Worm (Caenorhabditis elegans) whole organism, L3 larva: ENCODE measurements around the gene dtmk-1.

Experiments
- R02D3.7 ChIP-seq: fragments of 150-350 bp; optimal IDR thresholded peaks from 2 replicates; lab custom pipeline; 2014; ENCODE audit warnings: missing biosample characterization, missing genetic modification characterization
- ZK546.5 ChIP-seq: sonication (generic microtip); optimal IDR thresholded peaks from 2 replicates; lab custom pipeline; 2017; ENCODE audit warnings: missing biosample characterization, missing genetic modification characterization
- aly-2 ChIP-seq: fragments of 150-350 bp; optimal IDR thresholded peaks from 2 replicates; lab custom pipeline; 2014; ENCODE audit warnings: missing biosample characterization, missing genetic modification characterization
- ama-1 ChIP-seq: fragments of 150-350 bp; optimal IDR thresholded peaks from 2 replicates; lab custom pipeline; 2018
- ceh-16 ChIP-seq: sonication (generic microtip); optimal IDR thresholded peaks from 2 replicates; lab custom pipeline; 2017; ENCODE audit warnings: missing biosample characterization, missing genetic modification characterization
- ceh-28 ChIP-seq: fragments of 150-350 bp; optimal IDR thresholded peaks from 2 replicates; lab custom pipeline; 2014; ENCODE audit warnings: missing biosample characterization, missing genetic modification reagents, missing genetic modification characterization
- ceh-82 ChIP-seq: fragments of 150-350 bp; optimal IDR thresholded peaks from 2 replicates; lab custom pipeline; 2014; ENCODE audit warnings: missing biosample characterization, missing genetic modification characterization
- ceh-9 ChIP-seq: sonication (generic microtip); optimal IDR thresholded peaks from 2 replicates; lab custom pipeline; 2018; ENCODE audit warnings: missing biosample characterization, missing genetic modification characterization
- daf-12 ChIP-seq: fragments of 150-350 bp; optimal IDR thresholded peaks from 2 replicates; lab custom pipeline; 2014; ENCODE audit warnings: missing biosample characterization, missing genetic modification reagents, missing genetic modification characterization
- egl-27 ChIP-seq: sonication (generic microtip); optimal IDR thresholded peaks from 4 replicates; lab custom pipeline; 2017; ENCODE audit warnings: missing biosample characterization, missing genetic modification reagents, missing genetic modification characterization
- egl-5 ChIP-seq: fragments of 150-350 bp; optimal IDR thresholded peaks from 2 replicates; lab custom pipeline; 2017; ENCODE audit warnings: missing biosample characterization, missing genetic modification reagents, missing genetic modification characterization, inconsistent platforms
- elt-1 ChIP-seq: fragments of 150-350 bp; optimal IDR thresholded peaks from 2 replicates; lab custom pipeline; 2014; ENCODE audit warnings: missing biosample characterization, missing genetic modification characterization
- elt-2 ChIP-seq: sonication (generic microtip); optimal IDR thresholded peaks from 2 replicates; lab custom pipeline; 2016; ENCODE audit warnings: missing genetic modification reagents, mild to moderate bottlenecking, missing genetic modification characterization, missing compliant biosample characterization
- elt-3 ChIP-seq, 3 experiments: fragments of 150-350 bp in 1 of 3; sonication (generic microtip) in 2 of 3; optimal IDR thresholded peaks; 2 replicates in 2 of 3; 4 replicates in 1 of 3; lab custom pipeline; 2014 to 2017; ENCODE audit warnings: missing biosample characterization in 3 of 3, missing genetic modification characterization in 3 of 3
- eor-1 ChIP-seq, 2 experiments: fragments of 150-350 bp; optimal IDR thresholded peaks; 2 replicates each; lab custom pipeline; 2014 to 2018; ENCODE audit warnings: missing biosample characterization in 2 of 2, missing genetic modification characterization in 2 of 2
- fkh-10 ChIP-seq: sonication (generic microtip); optimal IDR thresholded peaks from 2 replicates; lab custom pipeline; 2017; ENCODE audit warnings: missing biosample characterization, missing genetic modification reagents, missing genetic modification characterization
- fkh-2 ChIP-seq: fragments of 150-350 bp; optimal IDR thresholded peaks from 2 replicates; lab custom pipeline; 2014; ENCODE audit warnings: missing biosample characterization, missing genetic modification reagents, missing genetic modification characterization
- fos-1 ChIP-seq: fragments of 150-350 bp; optimal IDR thresholded peaks from 2 replicates; lab custom pipeline; 2014; ENCODE audit warnings: missing biosample characterization, missing genetic modification characterization
- hmg-11 ChIP-seq: sonication (generic microtip); optimal IDR thresholded peaks from 2 replicates; lab custom pipeline; 2016; ENCODE audit warnings: missing genetic modification characterization, missing compliant biosample characterization
- jun-1 ChIP-seq: fragments of 150-350 bp; optimal IDR thresholded peaks from 2 replicates; lab custom pipeline; 2014; ENCODE audit warnings: missing biosample characterization, missing genetic modification reagents, missing genetic modification characterization
- lin-15B ChIP-seq: fragments of 150-350 bp; optimal IDR thresholded peaks from 2 replicates; lab custom pipeline; 2014; ENCODE audit warnings: missing biosample characterization, missing genetic modification characterization
- lin-39 ChIP-seq: fragments of 150-350 bp; optimal IDR thresholded peaks from 2 replicates; lab custom pipeline; 2018; ENCODE audit warnings: missing biosample characterization, missing genetic modification reagents, missing genetic modification characterization
- lsy-12 ChIP-seq: sonication (generic microtip); optimal IDR thresholded peaks from 2 replicates; lab custom pipeline; 2016; ENCODE audit warnings: mild to moderate bottlenecking, missing genetic modification characterization, missing compliant biosample characterization
- mdl-1 ChIP-seq: fragments of 150-350 bp; optimal IDR thresholded peaks from 2 replicates; lab custom pipeline; 2014; ENCODE audit warnings: missing biosample characterization, missing genetic modification characterization
- mml-1 ChIP-seq: fragments of 150-350 bp; sonication (generic microtip); optimal IDR thresholded peaks from 3 replicates; lab custom pipeline; 2014; ENCODE audit warnings: missing biosample characterization, missing genetic modification characterization
- nfya-1 ChIP-seq: sonication (generic microtip); optimal IDR thresholded peaks from 2 replicates; lab custom pipeline; 2017; ENCODE audit warnings: missing genetic modification characterization, mild to moderate bottlenecking, missing compliant biosample characterization, antibody characterized with exemption, moderate library complexity; ENCODE audit not compliant: insufficient read depth
- nhr-11 ChIP-seq: fragments of 150-350 bp; optimal IDR thresholded peaks from 2 replicates; lab custom pipeline; 2014; ENCODE audit warnings: missing biosample characterization, missing genetic modification characterization
- nhr-12 ChIP-seq: fragments of 150-350 bp; optimal IDR thresholded peaks from 2 replicates; lab custom pipeline; 2014; ENCODE audit warnings: missing biosample characterization, missing genetic modification characterization
- nhr-23 ChIP-seq: fragments of 150-350 bp; optimal IDR thresholded peaks from 2 replicates; lab custom pipeline; 2014; ENCODE audit warnings: missing biosample characterization, missing genetic modification reagents, missing genetic modification characterization
- nhr-237 ChIP-seq: fragments of 150-350 bp; optimal IDR thresholded peaks from 2 replicates; lab custom pipeline; 2014; ENCODE audit warnings: missing biosample characterization, missing genetic modification characterization
- nhr-25 ChIP-seq: sonication (generic microtip); optimal IDR thresholded peaks from 2 replicates; lab custom pipeline; 2017; ENCODE audit warnings: missing biosample characterization, missing genetic modification characterization
- nhr-28 ChIP-seq: fragments of 150-350 bp; optimal IDR thresholded peaks from 2 replicates; lab custom pipeline; 2014; ENCODE audit warnings: missing biosample characterization, missing genetic modification characterization
- nhr-43 ChIP-seq: sonication (generic microtip); optimal IDR thresholded peaks from 2 replicates; lab custom pipeline; 2016; ENCODE audit warnings: mild to moderate bottlenecking, missing genetic modification characterization, missing compliant biosample characterization; ENCODE audit not compliant: poor library complexity, severe bottlenecking
- nhr-67 ChIP-seq: fragments of 150-350 bp; optimal IDR thresholded peaks from 2 replicates; lab custom pipeline; 2014; ENCODE audit warnings: missing biosample characterization, missing genetic modification characterization
- nhr-76 ChIP-seq: fragments of 150-350 bp; sonication (generic microtip); optimal IDR thresholded peaks from 5 replicates; lab custom pipeline; 2014; ENCODE audit warnings: missing biosample characterization, missing genetic modification characterization
- nhr-77 ChIP-seq: fragments of 150-350 bp; optimal IDR thresholded peaks from 2 replicates; lab custom pipeline; 2014; ENCODE audit warnings: missing biosample characterization, missing genetic modification characterization
- pha-4 ChIP-seq: fragments of 150-350 bp; optimal IDR thresholded peaks from 2 replicates; lab custom pipeline; 2014; ENCODE audit warnings: missing biosample characterization, missing genetic modification reagents, missing genetic modification characterization
- pqm-1 ChIP-seq: fragments of 150-350 bp; optimal IDR thresholded peaks from 2 replicates; lab custom pipeline; 2017; ENCODE audit warnings: missing biosample characterization, missing genetic modification characterization, inconsistent platforms
- sea-2 ChIP-seq: fragments of 150-350 bp; sonication (generic microtip); optimal IDR thresholded peaks from 4 replicates; lab custom pipeline; 2014; ENCODE audit warnings: missing biosample characterization, missing genetic modification reagents, missing genetic modification characterization
- skn-1 ChIP-seq: fragments of 150-350 bp; optimal IDR thresholded peaks from 2 replicates; lab custom pipeline; 2014; ENCODE audit warnings: missing biosample characterization, missing genetic modification characterization
- snpc-4 ChIP-seq: fragments of 150-350 bp; optimal IDR thresholded peaks from 2 replicates; lab custom pipeline; 2014; ENCODE audit warnings: missing biosample characterization, missing genetic modification characterization
- tbx-2 ChIP-seq: sonication (generic microtip); optimal IDR thresholded peaks from 2 replicates; lab custom pipeline; 2016; ENCODE audit warnings: mild to moderate bottlenecking, missing genetic modification characterization, missing compliant biosample characterization
- unc-39 ChIP-seq: sonication (generic microtip); optimal IDR thresholded peaks from 4 replicates; lab custom pipeline; 2017; ENCODE audit warnings: missing biosample characterization, missing genetic modification characterization
- unc-62 ChIP-seq: fragments of 150-350 bp; sonication (generic microtip); optimal IDR thresholded peaks from 4 replicates; lab custom pipeline; 2014; ENCODE audit warnings: missing biosample characterization, missing genetic modification reagents, missing genetic modification characterization
- zag-1 ChIP-seq: fragments of 150-350 bp; optimal IDR thresholded peaks from 2 replicates; lab custom pipeline; 2014; ENCODE audit warnings: missing biosample characterization, missing genetic modification characterization
- ztf-11 ChIP-seq: fragments of 150-350 bp; optimal IDR thresholded peaks from 2 replicates; lab custom pipeline; 2014; ENCODE audit warnings: missing biosample characterization, missing genetic modification characterization
- ztf-4 ChIP-seq: fragments of 150-350 bp; optimal IDR thresholded peaks from 2 replicates; lab custom pipeline; 2014; ENCODE audit warnings: missing biosample characterization, missing genetic modification characterization

Gene dtmk-1

ce11 chrII:9937611-9938010 is 29.3 kb downstream of the dtmk-1 start:
- TF ChIP-seq nfya-1 = peak; percentile 75
- no peak for TF ChIP-seq eor-1 (tag; optimal IDR thresholded peaks at IDR 0.05; lab: Kevin White, UChicago)
- no peak for TF ChIP-seq fkh-10 (GFP tag; lab: Kevin White, UChicago)
- peak; percentile 33 for TF ChIP-seq hmg-11
- TF ChIP-seq zag-1 = no peak
- TF ChIP-seq nhr-77 (tag; lab: Kevin White, UChicago) = no peak
- peak; percentile 94 for TF ChIP-seq nhr-11
- TF ChIP-seq aly-2 (tag; lab: Kevin White, UChicago) = no peak
- TF ChIP-seq nhr-12 = no peak
- peak; percentile 52 for TF ChIP-seq jun-1 (tag; lab: Kevin White, UChicago)
- TF ChIP-seq ceh-16 (tag; lab: Kevin White, UChicago) = no peak
- no peak for TF ChIP-seq ceh-82
- TF ChIP-seq nhr-67 (tag; lab: Kevin White, UChicago) = no peak
- TF ChIP-seq lin-15B (tag; lab: Kevin White, UChicago) = peak; percentile 60
- peak; percentile 61 for TF ChIP-seq pqm-1 (tag; lab: Kevin White, UChicago)
- no peak for TF ChIP-seq elt-3 (tag; optimal IDR thresholded peaks at IDR 0.05; lab: Kevin White, UChicago)
- peak; percentile 80 for TF ChIP-seq nhr-43 (tag; lab: Kevin White, UChicago)
- TF ChIP-seq mdl-1 (tag; lab: Kevin White, UChicago) = peak; percentile 65
- no peak for TF ChIP-seq snpc-4 (tag; lab: Kevin White, UChicago)
- peak; percentile 2 for TF ChIP-seq lin-39
- TF ChIP-seq ztf-4 (tag; lab: Kevin White, UChicago) = no peak
- no peak for TF ChIP-seq unc-39 (tag; lab: Kevin White, UChicago)
- peak; percentile 79 for TF ChIP-seq nhr-25
- TF ChIP-seq lsy-12 (tag; lab: Kevin White, UChicago) = peak; percentile 45
- TF ChIP-seq daf-12 (tag; lab: Kevin White, UChicago) = no peak
- TF ChIP-seq ceh-9 = no peak
- no peak for TF ChIP-seq fos-1 (tag; lab: Kevin White, UChicago)
- peak; percentile 39 for TF ChIP-seq ceh-28 (tag; lab: Kevin White, UChicago)
- peak; percentile 75 for TF ChIP-seq elt-2 (tag; lab: Kevin White, UChicago)
- peak; percentile 86 for TF ChIP-seq nhr-23
- no peak for TF ChIP-seq sea-2 (GFP tag; lab: Kevin White, UChicago)
- TF ChIP-seq nhr-28 = no peak
- TF ChIP-seq mml-1 = no peak
- peak; percentile 58 for TF ChIP-seq egl-27 (tag; lab: Kevin White, UChicago)
- TF ChIP-seq unc-62 (GFP tag; lab: Kevin White, UChicago) = no peak
- TF ChIP-seq ZK546.5 (tag; lab: Kevin White, UChicago) = no peak
- no peak for TF ChIP-seq skn-1 (tag; lab: Kevin White, UChicago)
- TF ChIP-seq egl-5 (tag; lab: Kevin White, UChicago) = peak; percentile 16
- TF ChIP-seq pha-4 (tag; lab: Kevin White, UChicago) = peak; percentile 94
- TF ChIP-seq nhr-76 (tag; lab: Kevin White, UChicago) = peak; percentile 48
- TF ChIP-seq R02D3.7 (tag; lab: Kevin White, UChicago) = peak; percentile 33
- TF ChIP-seq elt-1 (tag; lab: Kevin White, UChicago) = no peak
- no peak for TF ChIP-seq ztf-11 (tag; lab: Kevin White, UChicago)
- TF ChIP-seq fkh-2 (tag; lab: Kevin White, UChicago) = no peak
- peak; percentile 92 for TF ChIP-seq ama-1 (lab: Kevin White, UChicago)
- TF ChIP-seq tbx-2 = peak; percentile 21
- no peak for TF ChIP-seq nhr-237 (tag; lab: Kevin White, UChicago)

DNA sequence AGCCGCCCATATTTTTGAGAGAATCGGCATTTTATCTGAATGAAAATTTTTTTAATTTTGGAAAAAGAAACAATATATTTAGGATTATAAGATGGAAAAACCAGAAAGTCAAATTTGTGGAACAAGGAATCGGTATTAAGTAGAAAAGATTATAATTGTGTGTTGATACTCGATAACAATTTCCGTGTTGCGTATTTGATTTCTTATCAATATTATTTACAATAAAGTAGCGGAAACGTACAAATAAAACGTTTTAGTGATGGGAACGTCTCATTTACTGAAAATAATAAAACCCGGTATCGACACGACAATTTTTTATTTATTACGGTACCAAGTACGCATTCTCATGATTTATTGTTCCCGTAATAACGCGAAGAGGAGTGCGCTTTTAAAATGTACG is 30.0 kb downstream of the dtmk-1 start, which contains the start of gene C05C10.3:
Gene C05C10.3 (minus strand): TSS at position 35 of the 400 bp plus-strand sequence.
- TF ChIP-seq lin-15B (tag; lab: Kevin White, UChicago) = no peak
- TF ChIP-seq unc-62 (GFP tag; lab: Kevin White, UChicago) = no peak
- TF ChIP-seq pha-4 (tag; lab: Kevin White, UChicago) = peak; percentile 6
- TF ChIP-seq elt-2 (tag; lab: Kevin White, UChicago) = peak; percentile 60
- TF ChIP-seq pqm-1 (tag; lab: Kevin White, UChicago) = peak; percentile 75
